Fruit fly (Drosophila melanogaster): ENCODE measurements around the gene Qtzl.

DNA sequence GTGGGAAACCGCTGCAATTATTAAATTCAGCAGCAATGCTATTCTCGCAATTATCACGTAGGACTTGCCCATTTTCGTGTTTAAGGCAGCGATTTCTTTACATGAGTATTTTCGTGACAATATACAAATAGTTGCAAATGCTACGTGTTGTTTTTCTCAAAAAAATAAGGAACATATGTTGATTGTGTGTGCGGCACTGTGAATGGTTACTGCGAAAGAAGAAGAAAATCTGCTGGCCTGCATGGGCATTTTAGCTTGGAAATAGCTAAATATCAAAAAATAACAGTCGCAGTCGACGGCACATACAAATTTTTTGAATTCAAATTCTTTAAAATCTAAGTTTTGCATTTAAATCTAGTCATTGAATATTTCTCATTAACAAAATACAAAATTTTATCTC, 45.0 kb downstream of the Qtzl start, which contains the start of gene CG6766:
- no peak for TF ChIP-seq repo (GFP tag; optimal IDR thresholded peaks at IDR 0.05)
- TF ChIP-seq Taf1 (GFP tag; IDR thresholded peaks at IDR 0.05): no peak
- TF ChIP-seq E2f1 (GFP tag; IDR thresholded peaks at IDR 0.05): no peak
- TF ChIP-seq CG17361 (GFP tag; IDR thresholded peaks at IDR 0.05): no peak
- TF ChIP-seq Adf1 (GFP tag; IDR thresholded peaks at IDR 0.05): no peak
- no peak for TF ChIP-seq eyg (GFP tag; optimal IDR thresholded peaks at IDR 0.05)
- no peak for TF ChIP-seq da (GFP tag; optimal IDR thresholded peaks at IDR 0.05)

Data from whole organism, embryonic.